Worm (Caenorhabditis elegans) whole organism, L4 larva: ENCODE measurements around the gene C50H11.13.

Experiments
- ceh-28 ChIP-seq: fragments of 150-350 bp; optimal IDR thresholded peaks from 2 replicates; lab custom pipeline; 2014; ENCODE audit warnings: missing biosample characterization, missing genetic modification reagents, missing genetic modification characterization
- ceh-32 ChIP-seq: sonication (generic microtip); optimal IDR thresholded peaks from 2 replicates; lab custom pipeline; 2016; ENCODE audit warnings: mild to moderate bottlenecking, missing genetic modification characterization, missing compliant biosample characterization; ENCODE audit not compliant: poor library complexity
- egl-27 ChIP-seq: sonication (generic microtip); optimal IDR thresholded peaks from 3 replicates; lab custom pipeline; 2017; ENCODE audit warnings: missing biosample characterization, missing genetic modification reagents, missing genetic modification characterization
- fos-1 ChIP-seq: fragments of 150-350 bp; optimal IDR thresholded peaks from 2 replicates; lab custom pipeline; 2014; ENCODE audit warnings: missing biosample characterization, missing genetic modification characterization
- lin-15B ChIP-seq: fragments of 150-350 bp; sonication (generic microtip); optimal IDR thresholded peaks from 3 replicates; lab custom pipeline; 2014; ENCODE audit warnings: missing biosample characterization, missing genetic modification characterization
- lir-3 ChIP-seq: sonication (generic microtip); optimal IDR thresholded peaks from 2 replicates; lab custom pipeline; 2016; ENCODE audit warnings: mild to moderate bottlenecking, missing genetic modification characterization, missing compliant biosample characterization
- madf-9 ChIP-seq: fragments of 200-800 bp; sonication (Bioruptor generic); conservative IDR thresholded peaks from 2 replicates; pipeline ENCODE4 v1.3.6; 2022; ENCODE audit warnings: missing genetic modification reagents, missing genetic modification characterization, missing compliant biosample characterization
- nhr-76 ChIP-seq: fragments of 150-350 bp; optimal IDR thresholded peaks from 2 replicates; lab custom pipeline; 2014; ENCODE audit warnings: missing biosample characterization, missing genetic modification characterization
- nhr-77 ChIP-seq: fragments of 150-350 bp; optimal IDR thresholded peaks from 2 replicates; lab custom pipeline; 2014; ENCODE audit warnings: missing biosample characterization, missing genetic modification characterization
- snpc-4 ChIP-seq: fragments of 150-350 bp; optimal IDR thresholded peaks from 2 replicates; lab custom pipeline; 2014; ENCODE audit warnings: missing biosample characterization, missing genetic modification characterization
- unc-62 ChIP-seq, 3 experiments: fragments of 150-350 bp in 1 of 3; sonication (generic microtip); optimal IDR thresholded peaks in 2 of 3; peaks in 1 of 3; 1 replicate in 1 of 3; 2 replicates in 2 of 3; lab custom pipeline; 2014 to 2017; ENCODE audit warnings: missing biosample characterization in 3 of 3, missing genetic modification characterization in 3 of 3, missing genetic modification reagents in 3 of 3, missing genotype in 1 of 3

DNA sequence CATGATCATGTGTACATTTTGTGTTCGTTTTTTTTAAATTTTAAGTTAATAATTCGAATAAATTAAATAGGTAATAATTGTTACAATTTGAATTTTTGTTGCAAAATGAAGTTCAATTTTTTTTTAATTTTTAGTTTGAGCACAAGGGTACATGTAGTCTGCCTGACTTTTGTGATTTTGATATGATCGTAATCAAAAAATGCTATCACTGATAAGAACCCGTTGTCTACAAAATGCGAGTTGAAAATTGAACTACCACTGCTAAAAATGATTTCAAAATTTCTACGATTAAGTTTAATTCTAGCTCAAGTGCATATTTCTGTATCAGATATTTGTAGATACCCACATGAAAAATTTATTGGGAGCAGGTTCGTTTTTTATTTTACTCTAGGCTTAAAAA is 46.7 kb upstream of the C50H11.13 start, which contains the start of gene clec-210:
- TF ChIP-seq ceh-28 = no peak
- TF ChIP-seq ceh-32 = no peak
- TF ChIP-seq madf-9 (GFP tag; lab: Robert Waterston, UW) = no peak
- no peak for TF ChIP-seq egl-27
- no peak for TF ChIP-seq nhr-77 (tag; lab: Kevin White, UChicago)
- no peak for TF ChIP-seq nhr-76 (tag; lab: Kevin White, UChicago)
- TF ChIP-seq snpc-4 (tag; lab: Kevin White, UChicago) = no peak
- no peak for TF ChIP-seq lir-3 (tag; lab: Kevin White, UChicago)
- TF ChIP-seq fos-1 (tag; lab: Kevin White, UChicago) = no peak
- TF ChIP-seq unc-62 (GFP tag; optimal IDR thresholded peaks at IDR 0.05 in 1 of 2; lab: Kevin White, UChicago) = no peak
- no peak for TF ChIP-seq unc-62 (tag; optimal IDR thresholded peaks at IDR 0.05; lab: Kevin White, UChicago)
- no peak for TF ChIP-seq lin-15B
